Worm (Caenorhabditis elegans) whole organism, L4 larva: ENCODE measurements around the gene F47B10.4.

Experiments used
- ZK546.5 ChIP-seq, 2 experiments: sonication (generic microtip); optimal IDR thresholded peaks; 2 replicates each; lab custom pipeline; 2017; ENCODE audit warnings: missing biosample characterization in 2 of 2, missing genetic modification characterization in 2 of 2
- daf-8 ChIP-seq: fragments of 200-800 bp; sonication (Bioruptor generic); IDR thresholded peaks from 2 replicates; pipeline ENCODE4 v1.3.6; 2022; ENCODE audit warnings: missing genetic modification characterization, missing compliant biosample characterization
- gei-8 ChIP-seq: fragments of 200-800 bp; sonication (Bioruptor generic); optimal IDR thresholded peaks from 2 replicates; lab custom pipeline; 2018; ENCODE audit warnings: mild to moderate bottlenecking, missing genetic modification characterization, missing compliant biosample characterization
- lin-1 ChIP-seq: fragments of 200-800 bp; sonication (Bioruptor generic); IDR thresholded peaks from 2 replicates; pipeline ENCODE4 v1.3.6; 2022; ENCODE audit warnings: missing genetic modification reagents, missing genetic modification characterization, missing compliant biosample characterization
- lin-39 ChIP-seq: fragments of 150-350 bp; optimal IDR thresholded peaks from 2 replicates; lab custom pipeline; 2014; ENCODE audit warnings: missing biosample characterization, missing genetic modification reagents, missing genetic modification characterization
- lsy-2 ChIP-seq, 2 experiments: fragments of 150-350 bp in 1 of 2; sonication (generic microtip) in 1 of 2; optimal IDR thresholded peaks; 2 replicates each; lab custom pipeline; 2014 to 2017; ENCODE audit warnings: missing biosample characterization in 2 of 2, missing genetic modification characterization in 2 of 2
- nhr-102 ChIP-seq: sonication (generic microtip); optimal IDR thresholded peaks from 2 replicates; lab custom pipeline; 2016; ENCODE audit warnings: mild to moderate bottlenecking, missing genetic modification characterization, moderate library complexity, missing compliant biosample characterization
- nhr-76 ChIP-seq: fragments of 150-350 bp; optimal IDR thresholded peaks from 2 replicates; lab custom pipeline; 2014; ENCODE audit warnings: missing biosample characterization, missing genetic modification characterization
- nhr-77 ChIP-seq: fragments of 150-350 bp; optimal IDR thresholded peaks from 2 replicates; lab custom pipeline; 2014; ENCODE audit warnings: missing biosample characterization, missing genetic modification characterization
- pha-4 ChIP-seq, 2 experiments: fragments of 150-350 bp in 1 of 2; fragments of 200-800 bp in 1 of 2; sonication (Bioruptor generic) in 1 of 2; IDR thresholded peaks in 1 of 2; optimal IDR thresholded peaks in 1 of 2; 2 replicates each; pipeline versions ENCODE4 v1.3.6 to Lab custom; 2014 to 2022; ENCODE audit warnings: missing genetic modification characterization in 2 of 2, missing genetic modification reagents in 2 of 2, missing biosample characterization in 1 of 2, missing compliant biosample characterization in 1 of 2
- pqm-1 ChIP-seq: sonication (generic microtip); optimal IDR thresholded peaks from 2 replicates; lab custom pipeline; 2017; ENCODE audit warnings: missing biosample characterization, missing genetic modification characterization
- skn-1 ChIP-seq: fragments of 150-350 bp; optimal IDR thresholded peaks from 2 replicates; lab custom pipeline; 2014; ENCODE audit warnings: missing biosample characterization, missing genetic modification characterization
- unc-62 ChIP-seq, 3 experiments: fragments of 150-350 bp in 1 of 3; sonication (generic microtip); optimal IDR thresholded peaks in 2 of 3; peaks in 1 of 3; 1 replicate in 1 of 3; 2 replicates in 2 of 3; lab custom pipeline; 2014 to 2017; ENCODE audit warnings: missing biosample characterization in 3 of 3, missing genetic modification characterization in 3 of 3, missing genetic modification reagents in 3 of 3, missing genotype in 1 of 3
- zag-1 ChIP-seq: fragments of 150-350 bp; optimal IDR thresholded peaks from 2 replicates; lab custom pipeline; 2014; ENCODE audit warnings: missing biosample characterization, missing genetic modification characterization

DNA sequence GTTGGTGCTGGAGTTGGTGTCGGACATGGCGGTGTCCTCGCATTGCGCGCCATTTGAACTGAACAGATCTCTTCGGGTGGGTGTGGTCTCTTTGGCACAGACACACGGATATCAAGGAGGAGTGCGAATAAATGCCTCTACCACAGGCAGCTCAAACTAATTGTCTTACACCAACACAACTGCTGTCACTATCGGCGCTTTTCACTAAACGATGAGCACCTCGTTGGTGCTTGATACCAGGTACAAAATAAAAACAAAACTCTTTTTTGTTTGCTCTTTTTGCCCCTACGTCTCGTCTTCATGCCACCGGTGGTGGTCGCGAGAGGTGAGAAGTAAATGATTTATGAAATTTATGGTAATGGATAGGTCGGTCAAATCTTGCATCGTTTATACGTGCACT, 19.7 kb downstream of the F47B10.4 start, which contains the start of gene F47B10.8:
- no peak for TF ChIP-seq zag-1 (tag; lab: Kevin White, UChicago)
- TF ChIP-seq nhr-77 (tag; lab: Kevin White, UChicago), result no peak
- no peak for TF ChIP-seq gei-8 (GFP tag; lab: Kevin White, UChicago)
- no peak for TF ChIP-seq skn-1 (tag; lab: Kevin White, UChicago)
- no peak for TF ChIP-seq lin-39
- TF ChIP-seq pha-4 (GFP tag; IDR thresholded peaks at IDR 0.05; lab: Robert Waterston, UW), result no peak
- no peak for TF ChIP-seq pha-4 (tag; optimal IDR thresholded peaks at IDR 0.05; lab: Kevin White, UChicago)
- no peak for TF ChIP-seq lin-1 (GFP tag; lab: Robert Waterston, UW)
- no peak for TF ChIP-seq lsy-2 (tag; optimal IDR thresholded peaks at IDR 0.05; lab: Kevin White, UChicago)
- TF ChIP-seq unc-62 (GFP tag; optimal IDR thresholded peaks at IDR 0.05 in 1 of 2; lab: Kevin White, UChicago), result no peak
- TF ChIP-seq unc-62 (tag; optimal IDR thresholded peaks at IDR 0.05; lab: Kevin White, UChicago), result no peak
- no peak for TF ChIP-seq ZK546.5 (tag; optimal IDR thresholded peaks at IDR 0.05; lab: Kevin White, UChicago)
- TF ChIP-seq nhr-76 (tag; lab: Kevin White, UChicago), result no peak
- TF ChIP-seq nhr-102 (tag; lab: Kevin White, UChicago), result no peak
- no peak for TF ChIP-seq daf-8
- TF ChIP-seq pqm-1 (tag; lab: Kevin White, UChicago), result no peak
